Fruit fly (Drosophila melanogaster) whole organism, embryonic: ENCODE measurements around the gene CG7530.
A peak's percentile ranks its signal among the peaks of the same experiment; 100 is the strongest.

ENCODE experiments used
- CG11696 ChIP-seq: fragments of 200-800 bp; sonication (Bioruptor generic); IDR thresholded peaks from 2 replicates; pipeline ENCODE4 v1.3.6; 2022; ENCODE audit warnings: missing biosample characterization, missing genetic modification characterization
- CG12391 ChIP-seq: fragments of 200-800 bp; sonication (Bioruptor generic); optimal IDR thresholded peaks from 3 replicates; lab custom pipeline; 2018; ENCODE audit warnings: missing biosample characterization, mild to moderate bottlenecking, missing genetic modification characterization, moderate library complexity
- CG13624 ChIP-seq: fragments of 200-800 bp; sonication (Bioruptor generic); optimal IDR thresholded peaks from 2 replicates; lab custom pipeline; 2016; ENCODE audit warnings: missing biosample characterization, missing genetic modification characterization
- CG14965 ChIP-seq: fragments of 200-800 bp; sonication (Bioruptor generic); optimal IDR thresholded peaks from 2 replicates; lab custom pipeline; 2016; ENCODE audit warnings: missing biosample characterization, missing genetic modification characterization, borderline replicate concordance
- CG16815 ChIP-seq: fragments of 200-800 bp; sonication (Bioruptor generic); optimal IDR thresholded peaks from 3 replicates; lab custom pipeline; 2017; ENCODE audit warnings: missing biosample characterization, mild to moderate bottlenecking, missing genetic modification characterization
- CG17186 ChIP-seq: fragments of 200-800 bp; sonication (Bioruptor generic); optimal IDR thresholded peaks from 3 replicates; lab custom pipeline; 2017; ENCODE audit warnings: missing biosample characterization, missing genetic modification reagents, missing genetic modification characterization
- CG17359 ChIP-seq: fragments of 200-800 bp; sonication (Bioruptor generic); optimal IDR thresholded peaks from 3 replicates; lab custom pipeline; 2018; ENCODE audit warnings: missing biosample characterization, mild to moderate bottlenecking, missing genetic modification characterization, moderate library complexity
- CG17385 ChIP-seq: fragments of 200-800 bp; sonication (Bioruptor generic); optimal IDR thresholded peaks from 3 replicates; lab custom pipeline; 2018; ENCODE audit warnings: missing biosample characterization, mild to moderate bottlenecking, missing genetic modification characterization
- CG17568 ChIP-seq: fragments of 200-800 bp; sonication (Bioruptor generic); optimal IDR thresholded peaks from 2 replicates; lab custom pipeline; 2018; ENCODE audit warnings: missing biosample characterization, mild to moderate bottlenecking, missing genetic modification characterization, moderate library complexity
- CG1832 ChIP-seq: fragments of 200-800 bp; sonication (Bioruptor generic); optimal IDR thresholded peaks from 2 replicates; lab custom pipeline; 2017; ENCODE audit warnings: missing biosample characterization, mild to moderate bottlenecking, missing genetic modification characterization, inconsistent platforms
- CG3065 ChIP-seq: fragments of 200-800 bp; sonication (Bioruptor generic); optimal IDR thresholded peaks from 2 replicates; lab custom pipeline; 2016; ENCODE audit warnings: missing biosample characterization, missing genetic modification characterization
- CG33557 ChIP-seq: fragments of 200-800 bp; sonication (Bioruptor generic); optimal IDR thresholded peaks from 2 replicates; lab custom pipeline; 2019; ENCODE audit warnings: missing biosample characterization, mild to moderate bottlenecking, missing genetic modification characterization, moderate library complexity
- CG34422 ChIP-seq: fragments of 200-800 bp; sonication (Bioruptor generic); IDR thresholded peaks from 3 replicates; pipeline ENCODE4 v1.3.6; 2022; ENCODE audit warnings: missing biosample characterization, missing genetic modification characterization
- CG6813 ChIP-seq: fragments of 200-800 bp; sonication (Bioruptor generic); optimal IDR thresholded peaks from 2 replicates; lab custom pipeline; 2017; ENCODE audit warnings: missing biosample characterization, missing genetic modification characterization, mild to moderate bottlenecking, moderate library complexity, missing genetic modification reagents
- CG8359 ChIP-seq: fragments of 200-800 bp; sonication (Bioruptor generic); optimal IDR thresholded peaks from 2 replicates; lab custom pipeline; 2017; ENCODE audit warnings: missing biosample characterization, mild to moderate bottlenecking, missing genetic modification characterization, borderline replicate concordance
- CG9797 ChIP-seq: fragments of 200-800 bp; sonication (Bioruptor generic); optimal IDR thresholded peaks from 3 replicates; lab custom pipeline; 2018; ENCODE audit warnings: missing biosample characterization, mild to moderate bottlenecking, missing genetic modification characterization
- CHES-1-like ChIP-seq: fragments of 200-800 bp; sonication (Bioruptor generic); optimal IDR thresholded peaks from 2 replicates; lab custom pipeline; 2016; ENCODE audit warnings: missing biosample characterization, missing genetic modification characterization
- Dp ChIP-seq: fragments of 200-800 bp; sonication (Bioruptor generic); optimal IDR thresholded peaks from 2 replicates; lab custom pipeline; 2018; ENCODE audit warnings: missing biosample characterization, mild to moderate bottlenecking, missing genetic modification characterization, moderate library complexity
- Dref ChIP-seq: fragments of 200-800 bp; sonication (Bioruptor generic); IDR thresholded peaks from 2 replicates; pipeline ENCODE4 v1.3.6; 2022; ENCODE audit warnings: missing biosample characterization, missing genetic modification characterization
- Fer2 ChIP-seq: fragments of 200-800 bp; sonication (Bioruptor generic); optimal IDR thresholded peaks from 2 replicates; lab custom pipeline; 2018; ENCODE audit warnings: missing biosample characterization, mild to moderate bottlenecking, missing genetic modification characterization, moderate library complexity
- Gug ChIP-seq: fragments of 200-800 bp; sonication (Bioruptor generic); IDR thresholded peaks from 4 replicates; pipeline ENCODE4 v1.3.6; 2022; ENCODE audit warnings: missing biosample characterization, missing genetic modification characterization
- HmgD ChIP-seq: fragments of 200-800 bp; sonication (Bioruptor generic); optimal IDR thresholded peaks from 3 replicates; lab custom pipeline; 2016; ENCODE audit warnings: missing biosample characterization, missing genetic modification characterization
- Lhr ChIP-seq: fragments of 200-800 bp; sonication (Bioruptor generic); optimal IDR thresholded peaks from 3 replicates; lab custom pipeline; 2017; ENCODE audit warnings: mild to moderate bottlenecking, missing biosample characterization, missing genetic modification reagents, missing genetic modification characterization
- Max ChIP-seq: fragments of 200-800 bp; sonication (Bioruptor generic); optimal IDR thresholded peaks from 2 replicates; lab custom pipeline; 2016; ENCODE audit warnings: missing biosample characterization, mild to moderate bottlenecking, missing genetic modification characterization
- Myb ChIP-seq: fragments of 200-800 bp; sonication (Bioruptor generic); optimal IDR thresholded peaks from 2 replicates; lab custom pipeline; 2016; ENCODE audit warnings: missing biosample characterization, missing genetic modification characterization
- NK7.1 ChIP-seq: fragments of 200-800 bp; sonication (Bioruptor generic); optimal IDR thresholded peaks from 3 replicates; lab custom pipeline; 2016; ENCODE audit warnings: missing biosample characterization, missing genetic modification characterization
- Vsx1 ChIP-seq: fragments of 200-800 bp; sonication (Bioruptor generic); optimal IDR thresholded peaks from 2 replicates; lab custom pipeline; 2017; ENCODE audit warnings: missing biosample characterization, mild to moderate bottlenecking, missing genetic modification characterization, missing genetic modification reagents
- abd-A ChIP-seq: fragments of 200-800 bp; sonication (Bioruptor generic); optimal IDR thresholded peaks from 3 replicates; lab custom pipeline; 2019; ENCODE audit warnings: missing biosample characterization, mild to moderate bottlenecking, missing genetic modification characterization, moderate library complexity
- aop ChIP-seq: fragments of 200-800 bp; sonication (Bioruptor generic); IDR thresholded peaks from 2 replicates; pipeline ENCODE4 v1.3.6; 2022; ENCODE audit warnings: missing biosample characterization, missing genetic modification characterization
- btn ChIP-seq: fragments of 200-800 bp; sonication (Bioruptor generic); optimal IDR thresholded peaks from 2 replicates; lab custom pipeline; 2016; ENCODE audit warnings: missing biosample characterization, missing genetic modification characterization
- dmrt99B ChIP-seq: fragments of 200-800 bp; sonication (Bioruptor generic); optimal IDR thresholded peaks from 2 replicates; lab custom pipeline; 2018; ENCODE audit warnings: missing biosample characterization, mild to moderate bottlenecking, missing genetic modification characterization, moderate library complexity
- dpn ChIP-seq, 2 experiments: fragments of 200-800 bp; sonication (Bioruptor generic); optimal IDR thresholded peaks; 3 replicates each; lab custom pipeline; 2016; ENCODE audit warnings: missing biosample characterization in 2 of 2, missing genetic modification characterization in 2 of 2
- esg ChIP-seq: fragments of 200-800 bp; sonication (Bioruptor generic); conservative IDR thresholded peaks from 2 replicates; pipeline ENCODE4 v1.3.6; 2022; ENCODE audit warnings: missing biosample characterization, missing genetic modification characterization
- eve ChIP-seq, 2 experiments: fragments of >200 bp; optimal IDR thresholded peaks; 2 replicates each; lab custom pipeline; 2017; ENCODE audit warnings: missing biosample characterization in 2 of 2, missing genetic modification characterization in 2 of 2
- fd64A ChIP-seq: fragments of 200-800 bp; sonication (Bioruptor generic); optimal IDR thresholded peaks from 3 replicates; lab custom pipeline; 2018; ENCODE audit warnings: missing biosample characterization, mild to moderate bottlenecking, missing genetic modification characterization
- gfzf ChIP-seq: fragments of 200-800 bp; sonication (Bioruptor generic); optimal IDR thresholded peaks from 2 replicates; lab custom pipeline; 2016; ENCODE audit warnings: missing biosample characterization, mild to moderate bottlenecking, missing genetic modification characterization, moderate library complexity
- grau ChIP-seq: fragments of 200-800 bp; optimal IDR thresholded peaks from 3 replicates; lab custom pipeline; 2019; ENCODE audit warnings: missing biosample characterization, mild to moderate bottlenecking, missing genetic modification characterization, moderate library complexity
- gsb-n ChIP-seq: fragments of 200-800 bp; sonication (Bioruptor generic); optimal IDR thresholded peaks from 3 replicates; lab custom pipeline; 2018; ENCODE audit warnings: missing biosample characterization, mild to moderate bottlenecking, missing genetic modification characterization
- her ChIP-seq: fragments of 200-800 bp; sonication (Bioruptor generic); optimal IDR thresholded peaks from 2 replicates; lab custom pipeline; 2016; ENCODE audit warnings: missing biosample characterization, missing genetic modification characterization
- insv ChIP-seq, 2 experiments: fragments of 200-800 bp; sonication (Bioruptor generic); optimal IDR thresholded peaks; 3 replicates each; lab custom pipeline; 2016 to 2018; ENCODE audit warnings: missing biosample characterization in 2 of 2, missing genetic modification characterization in 2 of 2
- lab ChIP-seq: fragments of 200-800 bp; sonication (Bioruptor generic); optimal IDR thresholded peaks from 3 replicates; lab custom pipeline; 2017; ENCODE audit warnings: missing biosample characterization, missing genetic modification characterization, mild to moderate bottlenecking, moderate library complexity, missing genetic modification reagents
- mld ChIP-seq: fragments of 200-800 bp; sonication (Bioruptor generic); IDR thresholded peaks from 3 replicates; pipeline ENCODE4 v1.3.6; 2022; ENCODE audit warnings: missing biosample characterization, missing genetic modification characterization; ENCODE audit not compliant: partially characterized antibody
- tin ChIP-seq: fragments of 200-800 bp; sonication (Bioruptor generic); optimal IDR thresholded peaks from 3 replicates; lab custom pipeline; 2016; ENCODE audit warnings: missing biosample characterization, missing genetic modification characterization
- tio ChIP-seq: fragments of 200-800 bp; sonication (Bioruptor generic); optimal IDR thresholded peaks from 2 replicates; lab custom pipeline; 2017; ENCODE audit warnings: missing biosample characterization, missing genetic modification characterization, inconsistent platforms
- tup ChIP-seq: fragments of 200-800 bp; sonication (Bioruptor generic); optimal IDR thresholded peaks from 2 replicates; lab custom pipeline; 2016; ENCODE audit warnings: missing biosample characterization, mild to moderate bottlenecking, missing genetic modification characterization, moderate library complexity
- vfl ChIP-seq: fragments of 200-800 bp; sonication (Bioruptor generic); optimal IDR thresholded peaks from 2 replicates; lab custom pipeline; 2016; ENCODE audit warnings: missing biosample characterization, missing genetic modification characterization
- zf30C ChIP-seq: fragments of 200-800 bp; sonication (Bioruptor generic); optimal IDR thresholded peaks from 3 replicates; lab custom pipeline; 2018; ENCODE audit warnings: missing biosample characterization, mild to moderate bottlenecking, missing genetic modification characterization

CG7530 gene

dm6 chr3R:14724501-14724859, 6.8 kb downstream of the CG7530 start:
- TF ChIP-seq CG17186 (GFP tag; lab: Kevin White, UChicago) (peak; percentile 3), Myb (peak; percentile 76), Lhr (GFP tag; lab: Kevin White, UChicago) (peak; percentile 40), Dp (GFP tag; lab: Kevin White, UChicago) (peak; percentile 12), Fer2 (no peak), CG9797 (peak; percentile 26), CG1832 (no peak), eve (GFP tag; optimal IDR thresholded peaks at IDR 0.05; lab: Kevin White, UChicago) (peak in 1 of 2 experiments; percentile 73), CG17359 (peak; percentile 86)

dm6 chr3R:14723671-14724500, 7.4 kb downstream of the CG7530 start, which contains the start of gene kibra:
TSS of gene kibra (minus strand) at chr3R:14724261.
- TF ChIP-seq HmgD (GFP tag; lab: Kevin White, UChicago) (peak; percentile 95), CG16815 (GFP tag; lab: Kevin White, UChicago) (no peak), tin (GFP tag; lab: Kevin White, UChicago) (peak; percentile 83), Max (GFP tag; lab: Kevin White, UChicago) (peak; percentile 67), esg (GFP tag; lab: Robert Waterston, UW) (no peak), CG12391 (tag; lab: Kevin White, UChicago) (peak; percentile 82), dpn (GFP tag; optimal IDR thresholded peaks at IDR 0.05; lab: Kevin White, UChicago) (peak; percentile 63 to 79), CG11696 (GFP tag; lab: Robert Waterston, UW) (no peak), Dref (no peak), Lhr (GFP tag; lab: Kevin White, UChicago) (peak; percentile 92), CG8359 (GFP tag; lab: Kevin White, UChicago) (no peak), zf30C (GFP tag; lab: Kevin White, UChicago) (peak; percentile 11), aop (GFP tag; lab: Robert Waterston, UW) (no peak), CG13624 (GFP tag; lab: Kevin White, UChicago) (peak; percentile 71), NK7.1 (GFP tag; lab: Kevin White, UChicago) (peak; percentile 60), CG14965 (peak; percentile 43), CG17568 (no peak), fd64A (peak; percentile 51), CG33557 (peak; percentile 36), Gug (GFP tag; lab: Robert Waterston, UW) (peak; percentile 71; the same call in 2 of the 4 replicates), tup (GFP tag; lab: Kevin White, UChicago) (no peak), abd-A (peak; percentile 55), CG17385 (peak; percentile 82), grau (tag; lab: Kevin White, UChicago) (peak; percentile 63), insv (GFP tag; optimal IDR thresholded peaks at IDR 0.05; lab: Kevin White, UChicago) (peak in 1 of 2 experiments; percentile 38), CG3065 (GFP tag; lab: Kevin White, UChicago) (peak; percentile 20), gsb-n (tag; lab: Kevin White, UChicago) (peak; percentile 25), CG6813 (GFP tag; lab: Kevin White, UChicago) (peak; percentile 27), Vsx1 (GFP tag; lab: Kevin White, UChicago) (peak; percentile 23), gfzf (GFP tag; lab: Kevin White, UChicago) (peak; percentile 45), CG34422 (GFP tag; lab: Robert Waterston, UW) (no peak), mld (GFP tag; lab: Robert Waterston, UW) (no peak), vfl (GFP tag; lab: Kevin White, UChicago) (peak; percentile 78), dmrt99B (tag; lab: Kevin White, UChicago) (peak; percentile 51), lab (peak; percentile 77), btn (GFP tag; lab: Kevin White, UChicago) (peak; percentile 23), CHES-1-like (GFP tag; lab: Kevin White, UChicago) (peak; percentile 79), tio (GFP tag; lab: Kevin White, UChicago) (peak; percentile 8), her (GFP tag; lab: Kevin White, UChicago) (peak; percentile 80)
